Worm (Caenorhabditis elegans) whole organism, L2 larva: Measurements from ENCODE around the gene ecps-2.

ENCODE experiments used
- R02D3.7 ChIP-seq: fragments of 150-350 bp; optimal IDR thresholded peaks from 2 replicates; lab custom pipeline; 2014; ENCODE audit warnings: missing biosample characterization, missing genetic modification characterization
- aly-2 ChIP-seq: fragments of 150-350 bp; optimal IDR thresholded peaks from 2 replicates; lab custom pipeline; 2014; ENCODE audit warnings: missing biosample characterization, missing genetic modification characterization
- ama-1 ChIP-seq: fragments of 150-350 bp; optimal IDR thresholded peaks from 2 replicates; lab custom pipeline; 2018; ENCODE audit warnings: inconsistent platforms
- mdl-1 ChIP-seq, 2 experiments: fragments of 150-350 bp in 1 of 2; sonication (generic microtip) in 1 of 2; optimal IDR thresholded peaks; 2 replicates each; lab custom pipeline; 2017; ENCODE audit warnings: missing biosample characterization in 2 of 2, missing genetic modification characterization in 2 of 2
- nhr-12 ChIP-seq: fragments of 150-350 bp; optimal IDR thresholded peaks from 2 replicates; lab custom pipeline; 2014; ENCODE audit warnings: missing biosample characterization, missing genetic modification characterization
- snpc-4 ChIP-seq: fragments of 150-350 bp; optimal IDR thresholded peaks from 2 replicates; lab custom pipeline; 2014; ENCODE audit warnings: missing biosample characterization, missing genetic modification characterization

DNA sequence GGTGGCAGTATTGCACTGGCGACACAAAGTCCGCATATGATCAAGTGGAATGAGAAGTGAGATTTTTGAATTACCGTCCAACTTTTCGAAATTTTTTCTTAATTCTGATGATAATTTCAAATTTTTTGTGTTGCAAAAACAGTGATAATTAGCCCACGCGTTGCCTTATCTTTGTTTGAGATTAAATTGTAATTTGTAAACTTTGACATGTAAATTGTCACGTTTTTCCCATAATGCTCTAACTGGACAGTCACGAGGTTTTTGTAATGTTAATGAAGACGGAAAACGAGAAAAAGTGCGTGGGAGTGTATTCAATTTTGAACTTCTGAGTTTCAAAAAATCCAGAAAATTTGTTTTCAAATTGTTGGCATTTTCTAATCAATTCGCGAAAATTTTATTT is 38.6 kb downstream of the ecps-2 start:
- TF ChIP-seq aly-2 (tag; lab: Kevin White, UChicago) (no peak), mdl-1 (tag; optimal IDR thresholded peaks at IDR 0.05; lab: Kevin White, UChicago) (no peak), nhr-12 (tag; lab: Kevin White, UChicago) (no peak), ama-1 (lab: Kevin White, UChicago) (no peak), R02D3.7 (tag; lab: Kevin White, UChicago) (no peak), snpc-4 (tag; lab: Kevin White, UChicago) (no peak)
